Fruit fly (Drosophila melanogaster) whole organism, embryonic: ENCODE data around the gene CG16717.

Experiments used
- Asciz ChIP-seq: fragments of 200-800 bp; sonication (Bioruptor generic); optimal IDR thresholded peaks from 2 replicates; lab custom pipeline; 2017; ENCODE audit warnings: missing biosample characterization, mild to moderate bottlenecking, missing genetic modification characterization, missing genetic modification reagents
- CG10543 ChIP-seq: fragments of 200-800 bp; sonication (Bioruptor generic); optimal IDR thresholded peaks from 3 replicates; lab custom pipeline; 2017; ENCODE audit warnings: missing biosample characterization, mild to moderate bottlenecking, missing genetic modification characterization, moderate library complexity
- CG11456 ChIP-seq: fragments of 200-800 bp; sonication (Bioruptor generic); IDR thresholded peaks from 3 replicates; pipeline ENCODE4 v1.3.6; 2022; ENCODE audit warnings: missing biosample characterization, missing genetic modification characterization
- CG11696 ChIP-seq: fragments of 200-800 bp; sonication (Bioruptor generic); IDR thresholded peaks from 2 replicates; pipeline ENCODE4 v1.3.6; 2022; ENCODE audit warnings: missing biosample characterization, missing genetic modification characterization
- CG14441 ChIP-seq: fragments of 200-800 bp; sonication (Bioruptor generic); IDR thresholded peaks from 2 replicates; pipeline ENCODE4 v1.3.6; 2022; ENCODE audit warnings: missing biosample characterization, missing genetic modification characterization
- CG15011 ChIP-seq: fragments of 200-800 bp; sonication (Bioruptor generic); optimal IDR thresholded peaks from 3 replicates; lab custom pipeline; 2018; ENCODE audit warnings: missing biosample characterization, mild to moderate bottlenecking, missing genetic modification characterization
- CG15479 ChIP-seq: fragments of 200-800 bp; sonication (Bioruptor generic); optimal IDR thresholded peaks from 3 replicates; lab custom pipeline; 2019; ENCODE audit warnings: missing biosample characterization, mild to moderate bottlenecking, missing genetic modification characterization, moderate library complexity
- CG15514 ChIP-seq: fragments of 200-800 bp; sonication (Bioruptor generic); optimal IDR thresholded peaks from 3 replicates; lab custom pipeline; 2017; ENCODE audit warnings: missing biosample characterization, missing genetic modification characterization, mild to moderate bottlenecking, moderate library complexity, missing genetic modification reagents
- CG17385 ChIP-seq: fragments of 200-800 bp; sonication (Bioruptor generic); optimal IDR thresholded peaks from 3 replicates; lab custom pipeline; 2018; ENCODE audit warnings: missing biosample characterization, mild to moderate bottlenecking, missing genetic modification characterization
- CG17912 ChIP-seq: fragments of 200-800 bp; sonication (Bioruptor generic); optimal IDR thresholded peaks from 2 replicates; lab custom pipeline; 2018; ENCODE audit warnings: missing biosample characterization, mild to moderate bottlenecking, missing genetic modification characterization
- CG32767 ChIP-seq: fragments of 200-800 bp; sonication (Bioruptor generic); IDR thresholded peaks from 2 replicates; pipeline ENCODE4 v1.3.6; 2022; ENCODE audit warnings: missing biosample characterization, missing genetic modification characterization
- CG3281 ChIP-seq: fragments of 200-800 bp; sonication (Bioruptor generic); optimal IDR thresholded peaks from 3 replicates; lab custom pipeline; 2017; ENCODE audit warnings: missing biosample characterization, mild to moderate bottlenecking, missing genetic modification characterization
- CG34376 ChIP-seq: fragments of 200-800 bp; sonication (Bioruptor generic); optimal IDR thresholded peaks from 2 replicates; lab custom pipeline; 2018; ENCODE audit warnings: missing biosample characterization, mild to moderate bottlenecking, missing genetic modification characterization
- CG4617 ChIP-seq: fragments of 200-800 bp; sonication (Bioruptor generic); optimal IDR thresholded peaks from 3 replicates; lab custom pipeline; 2016; ENCODE audit warnings: missing biosample characterization, missing genetic modification characterization, borderline replicate concordance
- CG6272 ChIP-seq: fragments of 200-800 bp; sonication (Bioruptor generic); IDR thresholded peaks from 2 replicates; pipeline ENCODE4 v1.3.6; 2022; ENCODE audit warnings: missing biosample characterization, missing genetic modification characterization
- CG7357 ChIP-seq: fragments of 200-800 bp; sonication (Bioruptor generic); IDR thresholded peaks from 3 replicates; pipeline ENCODE4 v1.3.6; 2022; ENCODE audit warnings: missing biosample characterization, missing genetic modification characterization
- CG8478 ChIP-seq: fragments of >200 bp; optimal IDR thresholded peaks from 2 replicates; lab custom pipeline; 2018
- CG9215 ChIP-seq: fragments of 200-800 bp; sonication (Bioruptor generic); IDR thresholded peaks from 2 replicates; pipeline ENCODE4 v1.3.6; 2022; ENCODE audit warnings: missing biosample characterization, missing genetic modification characterization
- CG9876 ChIP-seq: fragments of 200-800 bp; sonication (Bioruptor generic); optimal IDR thresholded peaks from 2 replicates; lab custom pipeline; 2016; ENCODE audit warnings: missing biosample characterization, missing genetic modification characterization
- Dll ChIP-seq: fragments of 200-800 bp; sonication (Bioruptor generic); IDR thresholded peaks from 4 replicates; pipeline ENCODE4 v1.3.6; 2022; ENCODE audit warnings: missing biosample characterization, missing genetic modification characterization; ENCODE audit not compliant: partially characterized antibody
- Drgx ChIP-seq: fragments of 200-800 bp; sonication (Bioruptor generic); IDR thresholded peaks from 2 replicates; pipeline ENCODE4 v1.3.6; 2022; ENCODE audit warnings: missing biosample characterization, missing genetic modification characterization
- Ets65A ChIP-seq: fragments of 200-800 bp; sonication (Bioruptor generic); peaks from one replicate; lab custom pipeline; 2016; ENCODE audit warnings: missing biosample characterization, missing genetic modification characterization
- HHEX ChIP-seq: fragments of 200-800 bp; sonication (Bioruptor generic); optimal IDR thresholded peaks from 3 replicates; lab custom pipeline; 2017; ENCODE audit warnings: missing biosample characterization, mild to moderate bottlenecking, missing genetic modification characterization, missing genetic modification reagents
- HLH3B ChIP-seq: fragments of 200-800 bp; sonication (Bioruptor generic); IDR thresholded peaks from 2 replicates; pipeline ENCODE4 v1.3.6; 2022; ENCODE audit warnings: missing biosample characterization, missing genetic modification characterization
- Hr39 ChIP-seq: fragments of >200 bp; optimal IDR thresholded peaks from 2 replicates; lab custom pipeline; 2017
- MESR4 ChIP-seq: fragments of 200-800 bp; sonication (Bioruptor generic); optimal IDR thresholded peaks from 2 replicates; lab custom pipeline; 2018; ENCODE audit warnings: missing biosample characterization, mild to moderate bottlenecking, missing genetic modification characterization, moderate library complexity
- Spps ChIP-seq: fragments of 200-800 bp; sonication (Bioruptor generic); optimal IDR thresholded peaks from 2 replicates; lab custom pipeline; 2018; ENCODE audit warnings: missing biosample characterization, mild to moderate bottlenecking, missing genetic modification characterization
- YL-1 ChIP-seq: fragments of 200-800 bp; sonication (Bioruptor generic); optimal IDR thresholded peaks from 3 replicates; lab custom pipeline; 2017; ENCODE audit warnings: missing biosample characterization, mild to moderate bottlenecking, missing genetic modification characterization
- ap ChIP-seq: fragments of 200-800 bp; sonication (Bioruptor generic); IDR thresholded peaks from 2 replicates; pipeline ENCODE4 v1.3.6; 2022; ENCODE audit warnings: missing biosample characterization, missing genetic modification characterization
- ash1 ChIP-seq: fragments of 200-800 bp; sonication (Bioruptor generic); optimal IDR thresholded peaks from 2 replicates; lab custom pipeline; 2018; ENCODE audit warnings: missing biosample characterization, mild to moderate bottlenecking, missing genetic modification characterization
- ato ChIP-seq: fragments of 200-800 bp; sonication (Bioruptor generic); IDR thresholded peaks from 2 replicates; pipeline ENCODE4 v1.3.6; 2022; ENCODE audit warnings: missing biosample characterization, missing genetic modification characterization; ENCODE audit not compliant: partially characterized antibody
- cg ChIP-seq: fragments of 200-800 bp; sonication (Bioruptor generic); optimal IDR thresholded peaks from 3 replicates; lab custom pipeline; 2019; ENCODE audit warnings: missing biosample characterization, mild to moderate bottlenecking, missing genetic modification characterization, moderate library complexity
- chinmo ChIP-seq: fragments of 200-800 bp; sonication (Bioruptor generic); IDR thresholded peaks from 4 replicates; pipeline ENCODE4 v1.3.6; 2022; ENCODE audit warnings: missing biosample characterization, missing genetic modification characterization; ENCODE audit not compliant: partially characterized antibody
- cwo ChIP-seq: fragments of 200-800 bp; sonication (Bioruptor generic); optimal IDR thresholded peaks from 3 replicates; lab custom pipeline; 2017; ENCODE audit warnings: missing biosample characterization, missing genetic modification characterization, mild to moderate bottlenecking, moderate library complexity, missing genetic modification reagents
- dm ChIP-seq: fragments of 200-800 bp; sonication (Bioruptor generic); optimal IDR thresholded peaks from 3 replicates; lab custom pipeline; 2016; ENCODE audit warnings: missing biosample characterization, missing genetic modification characterization
- gcm ChIP-seq: fragments of 200-800 bp; sonication (Bioruptor generic); optimal IDR thresholded peaks from 2 replicates; lab custom pipeline; 2019; ENCODE audit warnings: missing biosample characterization, mild to moderate bottlenecking, missing genetic modification characterization, moderate library complexity
- kni ChIP-seq: fragments of 200-800 bp; sonication (Bioruptor generic); optimal IDR thresholded peaks from 3 replicates; lab custom pipeline; 2017; ENCODE audit warnings: mild to moderate bottlenecking, missing biosample characterization, missing genetic modification reagents, missing genetic modification characterization
- nerfin-1 ChIP-seq: fragments of 200-800 bp; sonication (Bioruptor generic); optimal IDR thresholded peaks from 3 replicates; lab custom pipeline; 2019; ENCODE audit warnings: missing biosample characterization, mild to moderate bottlenecking, missing genetic modification characterization, moderate library complexity
- nom ChIP-seq: fragments of 200-800 bp; sonication (Bioruptor generic); optimal IDR thresholded peaks from 2 replicates; lab custom pipeline; 2017; ENCODE audit warnings: missing biosample characterization, missing genetic modification characterization, mild to moderate bottlenecking, moderate library complexity, missing genetic modification reagents
- onecut ChIP-seq: fragments of 200-800 bp; sonication (Bioruptor generic); IDR thresholded peaks from 2 replicates; pipeline ENCODE4 v1.3.6; 2022; ENCODE audit warnings: missing biosample characterization, missing genetic modification characterization
- pan ChIP-seq, 4 experiments: fragments of >200 bp in 3 of 4; fragments of 200-800 bp in 1 of 4; sonication (Bioruptor generic) in 1 of 4; optimal IDR thresholded peaks in 3 of 4; IDR thresholded peaks in 1 of 4; 2 replicates each; pipeline versions ENCODE4 v1.3.6 to Lab custom; 2017 to 2022; ENCODE audit warnings: missing biosample characterization in 2 of 4, missing genetic modification characterization in 2 of 4, mixed read lengths in 1 of 4
- ro ChIP-seq: fragments of 200-800 bp; sonication (Bioruptor generic); IDR thresholded peaks from 2 replicates; pipeline ENCODE4 v1.3.6; 2022; ENCODE audit warnings: missing biosample characterization, missing genetic modification characterization
- run ChIP-seq: fragments of 200-800 bp; sonication (Bioruptor generic); optimal IDR thresholded peaks from 3 replicates; lab custom pipeline; 2018; ENCODE audit warnings: missing biosample characterization, mild to moderate bottlenecking, missing genetic modification characterization
- sd ChIP-seq: fragments of 200-800 bp; sonication (Bioruptor generic); optimal IDR thresholded peaks from 3 replicates; lab custom pipeline; 2018; ENCODE audit warnings: missing biosample characterization, mild to moderate bottlenecking, missing genetic modification characterization, moderate library complexity
- sr ChIP-seq: fragments of 200-800 bp; sonication (Bioruptor generic); IDR thresholded peaks from 3 replicates; pipeline ENCODE4 v1.3.6; 2022; ENCODE audit warnings: missing biosample characterization, missing genetic modification characterization
- zen ChIP-seq: fragments of 200-800 bp; sonication (Bioruptor generic); optimal IDR thresholded peaks from 3 replicates; lab custom pipeline; 2018; ENCODE audit warnings: missing biosample characterization, mild to moderate bottlenecking, missing genetic modification characterization, moderate library complexity

Gene CG16717

dm6 chr3L:9713828-9714536 lies 35.0 kb downstream of the CG16717 start, which contains the start of gene vsg (continued):
- TF ChIP-seq CG9215 (peak; percentile 85), CG11696 (0 out of 2 replicates have a peak, but pooled peaks have one; percentile 22), CG9876 (GFP tag; lab: Kevin White, UChicago) (no peak), CG11456 (peak; percentile 76)

- TF ChIP-seq chinmo (GFP tag; lab: Robert Waterston, UW) = peak; percentile 93; the same call in 3 of the 4 replicates
- 0 out of 2 replicates have a peak, but pooled peaks have one; percentile 3 for TF ChIP-seq onecut (GFP tag; lab: Robert Waterston, UW)
- TF ChIP-seq CG14441 (GFP tag; lab: Robert Waterston, UW) = 0 out of 2 replicates have a peak, but pooled peaks have one; percentile 17
- peak; percentile 30 for TF ChIP-seq Asciz (GFP tag; lab: Kevin White, UChicago)
- peak; percentile 76 for TF ChIP-seq MESR4 (GFP tag; lab: Kevin White, UChicago)
- TF ChIP-seq ap (GFP tag; lab: Robert Waterston, UW) = no peak
- TF ChIP-seq CG10543 (GFP tag; lab: Kevin White, UChicago) = no peak
- TF ChIP-seq CG17385 (GFP tag; lab: Kevin White, UChicago) = no peak
- peak; percentile 95 for TF ChIP-seq Hr39 (lab: Kevin White, UChicago)
- no peak for TF ChIP-seq run (tag; lab: Kevin White, UChicago)
- TF ChIP-seq CG4617 = peak; percentile 22
- peak; percentile 88 for TF ChIP-seq CG8478
- TF ChIP-seq gcm = peak; percentile 56
- peak; percentile 14 for TF ChIP-seq nom (GFP tag; lab: Kevin White, UChicago)
- no peak for TF ChIP-seq Drgx
- peak; percentile 2 for TF ChIP-seq CG17912
- no peak for TF ChIP-seq HHEX (GFP tag; lab: Kevin White, UChicago)
- no peak for TF ChIP-seq Spps (tag; lab: Kevin White, UChicago)
- TF ChIP-seq HLH3B (GFP tag; lab: Robert Waterston, UW) = no peak
- TF ChIP-seq sd (tag; lab: Kevin White, UChicago) = peak; percentile 44
- no peak for TF ChIP-seq CG15514 (GFP tag; lab: Kevin White, UChicago)
- peak; percentile 41; the same call in 1 of the 2 replicates for TF ChIP-seq CG32767 (GFP tag; lab: Robert Waterston, UW)
- TF ChIP-seq YL-1 (GFP tag; lab: Kevin White, UChicago) = peak; percentile 71
- no peak for TF ChIP-seq pan (optimal IDR thresholded peaks at IDR 0.05; lab: Kevin White, UChicago)
- no peak for TF ChIP-seq pan (GFP tag; optimal IDR thresholded peaks at IDR 0.05 in 1 of 2, IDR thresholded peaks at IDR 0.05 in 1 of 2)
- TF ChIP-seq CG6272 (GFP tag; lab: Robert Waterston, UW) = no peak
- TF ChIP-seq ato (GFP tag; lab: Robert Waterston, UW) = no peak
- peak; percentile 4 for TF ChIP-seq kni (GFP tag; lab: Kevin White, UChicago)
- no peak for TF ChIP-seq CG7357 (GFP tag; lab: Robert Waterston, UW)
- peak; percentile 3 for TF ChIP-seq nerfin-1
- TF ChIP-seq CG15011 (GFP tag; lab: Kevin White, UChicago) = no peak
- no peak for TF ChIP-seq CG3281 (GFP tag; lab: Kevin White, UChicago)
- TF ChIP-seq CG34376 (GFP tag; lab: Kevin White, UChicago) = peak; percentile 10
- TF ChIP-seq dm = no peak
- no peak for TF ChIP-seq cwo
- peak; percentile 100 for TF ChIP-seq cg (GFP tag; lab: Kevin White, UChicago)
- no peak for TF ChIP-seq ash1 (GFP tag; lab: Kevin White, UChicago)
- TF ChIP-seq ro (GFP tag; lab: Robert Waterston, UW) = no peak
- no peak for TF ChIP-seq zen
- peak; percentile 84 for TF ChIP-seq sr (GFP tag; lab: Robert Waterston, UW)
- no peak for TF ChIP-seq CG9215
- no peak for TF ChIP-seq Ets65A (GFP tag; lab: Kevin White, UChicago)
- TF ChIP-seq Dll (GFP tag; lab: Robert Waterston, UW) = 0 out of 4 replicates have a peak, but pooled peaks have one; percentile 26
- TF ChIP-seq CG15479 = peak; percentile 64
These were observed 35.6 kb downstream of the CG16717 start for dm6 chr3L:9714537-9715144.
